Fruit fly (Drosophila melanogaster): ENCODE results near the gene CG12121.
A peak's percentile ranks its signal among the peaks of the same experiment; 100 is the strongest.

The CG12121 gene

DNA sequence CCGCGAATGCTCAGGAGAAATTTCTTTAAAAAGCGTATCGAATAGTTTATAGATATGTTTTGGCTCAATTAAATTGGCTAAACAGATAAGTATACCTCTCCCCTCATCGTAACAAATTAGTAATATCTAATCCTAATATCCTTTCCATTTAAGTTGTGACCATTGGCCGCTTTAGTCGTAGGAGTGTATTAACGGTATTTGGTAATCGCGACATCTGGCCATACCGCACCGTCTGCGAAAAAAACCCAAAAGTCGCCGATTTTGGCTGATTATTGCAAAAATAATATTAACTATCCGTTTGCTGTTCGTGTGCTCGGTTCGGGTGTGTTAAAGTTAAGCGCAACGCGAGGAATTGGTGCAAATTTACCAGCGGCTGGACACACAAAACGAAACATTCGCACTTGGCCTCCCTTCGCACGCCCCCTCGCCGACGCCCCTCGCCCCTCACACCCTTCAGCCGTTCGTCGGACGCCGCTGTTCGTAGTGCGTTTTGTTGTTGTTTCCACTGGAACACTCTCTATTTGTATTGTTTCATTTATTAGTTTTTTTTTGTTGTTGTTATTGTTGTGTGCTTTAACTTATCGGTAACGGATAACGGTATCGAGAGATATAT lies 15.1 kb upstream of the CG12121 start, which contains the start of the genes amx and Dsor1 (continued):
- TF ChIP-seq CrebB (tag; optimal IDR thresholded peaks at IDR 0.05) (no peak), crol (GFP tag; IDR thresholded peaks at IDR 0.05) (peak; percentile 99), CG12659 (GFP tag; optimal IDR thresholded peaks at IDR 0.05) (peak; percentile 33), CG17359 (tag; optimal IDR thresholded peaks at IDR 0.05) (no peak), gfzf (GFP tag; optimal IDR thresholded peaks at IDR 0.05) (peak; percentile 87), ash1 (GFP tag; optimal IDR thresholded peaks at IDR 0.05) (no peak), Ptx1 (GFP tag; IDR thresholded peaks at IDR 0.05) (no peak), HmgD (GFP tag; optimal IDR thresholded peaks at IDR 0.05) (no peak), CG2129 (GFP tag; IDR thresholded peaks at IDR 0.05; ENCODE audit: partially characterized antibody) (no peak), CG7357 (GFP tag; IDR thresholded peaks at IDR 0.05) (no peak), Hr78 (GFP tag; optimal IDR thresholded peaks at IDR 0.05) (no peak), CG9609 (GFP tag; optimal IDR thresholded peaks at IDR 0.05) (no peak), CG3163 (GFP tag; optimal IDR thresholded peaks at IDR 0.05) (no peak), CG32767 (GFP tag; IDR thresholded peaks at IDR 0.05) (no peak), E2f1 (GFP tag; IDR thresholded peaks at IDR 0.05) (no peak), gro (GFP tag; optimal IDR thresholded peaks at IDR 0.05) (no peak), CG14667 (GFP tag; IDR thresholded peaks at IDR 0.05) (no peak), lmd (GFP tag; IDR thresholded peaks at IDR 0.05) (no peak), CG3281 (GFP tag; optimal IDR thresholded peaks at IDR 0.05) (no peak), CG15073 (GFP tag; optimal IDR thresholded peaks at IDR 0.05) (no peak), CG14965 (GFP tag; optimal IDR thresholded peaks at IDR 0.05; ENCODE audit: borderline replicate concordance) (no peak), Xrp1 (GFP tag; IDR thresholded peaks at IDR 0.05) (no peak), da (GFP tag; optimal IDR thresholded peaks at IDR 0.05) (no peak), NC2α (GFP tag; optimal IDR thresholded peaks at IDR 0.05) (no peak), Atf3 (GFP tag; optimal IDR thresholded peaks at IDR 0.05) (no peak), CG15601 (tag; optimal IDR thresholded peaks at IDR 0.05) (no peak)

dm6 chrX:9243417-9243884 lies 11.3 kb upstream of the CG12121 start, which contains the start of the genes mxc and Larp7:
mxc (minus strand) TSS chrX:9243467.
Larp7 (plus strand) TSS chrX:9243817.
- peak; percentile 80 for TF ChIP-seq MBD-R2 (GFP tag; IDR thresholded peaks at IDR 0.05)
- peak; percentile 74 for TF ChIP-seq CG9215 (GFP tag; IDR thresholded peaks at IDR 0.05)
- TF ChIP-seq Sox102F (GFP tag; optimal IDR thresholded peaks at IDR 0.05), result no peak
- no peak for TF ChIP-seq wek (GFP tag; optimal IDR thresholded peaks at IDR 0.05)
- TF ChIP-seq Adf1 (GFP tag; IDR thresholded peaks at IDR 0.05), result 0 out of 2 replicates have a peak, but pooled peaks have one; percentile 26
- TF ChIP-seq CrebB (tag; optimal IDR thresholded peaks at IDR 0.05), result no peak
- no peak for TF ChIP-seq CG2202 (tag; optimal IDR thresholded peaks at IDR 0.05)
- peak; percentile 8 for TF ChIP-seq CG5245 (GFP tag; optimal IDR thresholded peaks at IDR 0.05)
- no peak for TF ChIP-seq CG2875 (GFP tag; optimal IDR thresholded peaks at IDR 0.05)
- TF ChIP-seq Ravus (GFP tag; IDR thresholded peaks at IDR 0.05), result no peak
- peak; percentile 46 for TF ChIP-seq Bdp1 (GFP tag; optimal IDR thresholded peaks at IDR 0.05)
- no peak for TF ChIP-seq pita (GFP tag; optimal IDR thresholded peaks at IDR 0.05)
- TF ChIP-seq sens-2 (GFP tag; IDR thresholded peaks at IDR 0.05), result no peak
- peak; percentile 61 for TF ChIP-seq CG13775 (GFP tag; optimal IDR thresholded peaks at IDR 0.05)
- TF ChIP-seq ranshi (GFP tag; IDR thresholded peaks at IDR 0.05), result no peak
- no peak for TF ChIP-seq CG15073 (GFP tag; optimal IDR thresholded peaks at IDR 0.05)
- TF ChIP-seq pan (optimal IDR thresholded peaks at IDR 0.05), result no peak
- TF ChIP-seq pan (GFP tag; optimal IDR thresholded peaks at IDR 0.05 in 1 of 2, IDR thresholded peaks at IDR 0.05 in 1 of 2), result peak in 1 of 2 experiments; percentile 38
- TF ChIP-seq sc (optimal IDR thresholded peaks at IDR 0.05), result no peak
- no peak for TF ChIP-seq sc (GFP tag; optimal IDR thresholded peaks at IDR 0.05)
- no peak for TF ChIP-seq CG12219 (GFP tag; optimal IDR thresholded peaks at IDR 0.05)
- TF ChIP-seq cwo (GFP tag; optimal IDR thresholded peaks at IDR 0.05), result no peak
- TF ChIP-seq CG3726 (GFP tag; IDR thresholded peaks at IDR 0.05), result no peak
- TF ChIP-seq ato (GFP tag; IDR thresholded peaks at IDR 0.05; ENCODE audit: partially characterized antibody), result no peak
- TF ChIP-seq usp (GFP tag; optimal IDR thresholded peaks at IDR 0.05), result no peak
- TF ChIP-seq Ets65A (GFP tag), result peak; percentile 96
- no peak for TF ChIP-seq CG34422 (GFP tag; IDR thresholded peaks at IDR 0.05)
- TF ChIP-seq CG17829 (tag; optimal IDR thresholded peaks at IDR 0.05), result peak; percentile 59

Data from whole organism, embryonic.